Worm (Caenorhabditis elegans) whole organism, L3 larva: ENCODE results near the gene zyg-8.

Source experiments
- fkh-2 ChIP-seq: fragments of 150-350 bp; optimal IDR thresholded peaks from 2 replicates; lab custom pipeline; 2014; ENCODE audit warnings: missing biosample characterization, missing genetic modification reagents, missing genetic modification characterization
- lin-15B ChIP-seq: fragments of 150-350 bp; optimal IDR thresholded peaks from 2 replicates; lab custom pipeline; 2014; ENCODE audit warnings: missing biosample characterization, missing genetic modification characterization
- nhr-77 ChIP-seq: fragments of 150-350 bp; optimal IDR thresholded peaks from 2 replicates; lab custom pipeline; 2014; ENCODE audit warnings: missing biosample characterization, missing genetic modification characterization
- pha-4 ChIP-seq: fragments of 150-350 bp; optimal IDR thresholded peaks from 2 replicates; lab custom pipeline; 2014; ENCODE audit warnings: missing biosample characterization, missing genetic modification reagents, missing genetic modification characterization
- sea-2 ChIP-seq: fragments of 150-350 bp; sonication (generic microtip); optimal IDR thresholded peaks from 4 replicates; lab custom pipeline; 2014; ENCODE audit warnings: missing biosample characterization, missing genetic modification reagents, missing genetic modification characterization
- snpc-4 ChIP-seq: fragments of 150-350 bp; optimal IDR thresholded peaks from 2 replicates; lab custom pipeline; 2014; ENCODE audit warnings: missing biosample characterization, missing genetic modification characterization

DNA sequence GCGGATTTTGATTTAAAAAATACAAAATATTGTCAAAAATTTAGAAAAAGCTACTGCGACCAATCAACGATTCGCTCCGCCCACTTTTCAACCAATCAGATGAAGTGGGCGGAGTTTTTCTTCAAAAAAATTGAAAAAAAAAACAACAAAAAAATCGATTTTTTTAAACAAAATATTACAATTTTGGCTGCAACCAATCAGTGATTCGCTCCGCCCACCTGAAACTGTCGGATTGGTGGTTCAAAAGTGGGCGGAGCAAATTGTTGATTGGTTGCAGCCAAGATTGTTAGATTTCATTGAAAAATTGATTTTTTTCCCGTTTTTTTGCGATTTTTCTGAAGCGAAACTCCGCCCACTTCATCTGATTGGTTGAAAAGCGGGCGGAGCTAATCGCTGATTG is 28.3 kb upstream of the zyg-8 start:
- TF ChIP-seq fkh-2 (no peak), pha-4 (tag; lab: Kevin White, UChicago) (no peak), sea-2 (GFP tag; lab: Kevin White, UChicago) (no peak), nhr-77 (tag; lab: Kevin White, UChicago) (no peak), snpc-4 (tag; lab: Kevin White, UChicago) (no peak), lin-15B (tag; lab: Kevin White, UChicago) (no peak)
